Fruit fly (Drosophila melanogaster) whole organism, wandering third instar larva: ENCODE results near the gene CG15449.

Source experiments
- Abd-B ChIP-seq: fragments of >200 bp; optimal IDR thresholded peaks from 2 replicates; lab custom pipeline; 2017; ENCODE audit warnings: missing biosample characterization, missing genetic modification characterization
- CG32264 ChIP-seq: fragments of 200-800 bp; sonication (Bioruptor generic); optimal IDR thresholded peaks from 2 replicates; lab custom pipeline; 2016; ENCODE audit warnings: missing biosample characterization, missing genetic modification characterization
- CG9705 ChIP-seq: fragments of 200-800 bp; sonication (Bioruptor generic); optimal IDR thresholded peaks from 2 replicates; lab custom pipeline; 2018; ENCODE audit warnings: missing biosample characterization, mild to moderate bottlenecking, missing genetic modification characterization
- CrebA ChIP-seq: fragments of 200-800 bp; sonication (Bioruptor generic); optimal IDR thresholded peaks from 2 replicates; lab custom pipeline; 2016; ENCODE audit warnings: missing biosample characterization, mild to moderate bottlenecking, missing genetic modification characterization, borderline replicate concordance
- Dfd ChIP-seq: fragments of >200 bp; optimal IDR thresholded peaks from 2 replicates; lab custom pipeline; 2017; ENCODE audit warnings: missing biosample characterization, missing genetic modification characterization
- Dif ChIP-seq: fragments of 200-275, 200-300 bp; sonication (Bioruptor generic); optimal IDR thresholded peaks from 2 replicates; lab custom pipeline; 2018; ENCODE audit warnings: missing biosample characterization, missing genetic modification characterization; ENCODE audit not compliant: partially characterized antibody
- GATAd ChIP-seq: sonication (Bioruptor generic); optimal IDR thresholded peaks from 2 replicates; lab custom pipeline; 2016; ENCODE audit warnings: missing biosample characterization, missing genetic modification characterization
- HLH106 ChIP-seq: fragments of 200-800 bp; optimal IDR thresholded peaks from 3 replicates; lab custom pipeline; 2019; ENCODE audit warnings: missing biosample characterization, mild to moderate bottlenecking, missing genetic modification characterization, moderate library complexity
- Hnf4 ChIP-seq: fragments of 200-800 bp; sonication (Bioruptor generic); optimal IDR thresholded peaks from 2 replicates; lab custom pipeline; 2016; ENCODE audit warnings: missing biosample characterization, mild to moderate bottlenecking, missing genetic modification characterization
- Hr78 ChIP-seq: fragments of >200 bp; optimal IDR thresholded peaks from 2 replicates; lab custom pipeline; 2017; ENCODE audit warnings: missing biosample characterization, missing genetic modification characterization
- Hr83 ChIP-seq: fragments of 200-300 bp; sonication (Bioruptor generic); optimal IDR thresholded peaks from 2 replicates; lab custom pipeline; 2016; ENCODE audit warnings: missing biosample characterization, mild to moderate bottlenecking, missing genetic modification characterization, moderate library complexity; ENCODE audit not compliant: poor library complexity, severe bottlenecking
- Jra ChIP-seq: sonication (Bioruptor generic); optimal IDR thresholded peaks from 2 replicates; lab custom pipeline; 2016; ENCODE audit warnings: missing biosample characterization, missing genetic modification characterization
- Mio ChIP-seq: sonication (Bioruptor generic); optimal IDR thresholded peaks from 2 replicates; lab custom pipeline; 2016; ENCODE audit warnings: missing biosample characterization, missing genetic modification characterization
- Myc ChIP-seq: fragments of >200 bp; optimal IDR thresholded peaks from 2 replicates; lab custom pipeline; 2017
- N ChIP-seq: fragments of >200 bp; optimal IDR thresholded peaks from 2 replicates; lab custom pipeline; 2018; ENCODE audit warnings: missing biosample characterization, missing external identifiers, missing genetic modification characterization
- OdsH ChIP-seq: fragments of 200-800 bp; sonication (Bioruptor generic); optimal IDR thresholded peaks from 2 replicates; lab custom pipeline; 2016; ENCODE audit warnings: missing biosample characterization, mild to moderate bottlenecking, missing genetic modification characterization
- Rel ChIP-seq, 2 experiments: fragments of 200-800 bp; sonication (Bioruptor generic) in 1 of 2; optimal IDR thresholded peaks; 2 replicates in 1 of 2; 3 replicates in 1 of 2; lab custom pipeline; 2016 to 2019; ENCODE audit warnings: mild to moderate bottlenecking in 2 of 2, missing biosample characterization in 2 of 2, missing genetic modification characterization in 2 of 2, moderate library complexity in 1 of 2
- Sp1 ChIP-seq: fragments of 200-800 bp; sonication (Bioruptor generic); optimal IDR thresholded peaks from 3 replicates; lab custom pipeline; 2019; ENCODE audit warnings: missing biosample characterization, mild to moderate bottlenecking, missing genetic modification characterization, moderate library complexity
- Vsx2 ChIP-seq: fragments of 200-300, 225-300 bp; sonication (Bioruptor generic); optimal IDR thresholded peaks from 2 replicates; lab custom pipeline; 2018; ENCODE audit warnings: missing biosample characterization, missing genetic modification characterization; ENCODE audit not compliant: partially characterized antibody
- br ChIP-seq: fragments of 200-800 bp; sonication (Bioruptor generic); optimal IDR thresholded peaks from 2 replicates; lab custom pipeline; 2016; ENCODE audit warnings: missing biosample characterization, missing genetic modification characterization
- brk ChIP-seq: fragments of 200-800 bp; sonication (Bioruptor generic); optimal IDR thresholded peaks from 2 replicates; lab custom pipeline; 2016; ENCODE audit warnings: missing biosample characterization, mild to moderate bottlenecking, missing genetic modification characterization
- dl ChIP-seq, 2 experiments: fragments of 175-275, 200-275 bp in 1 of 2; fragments of 200-275 bp in 1 of 2; sonication (Bioruptor generic); optimal IDR thresholded peaks; lab custom pipeline; 2018; ENCODE audit warnings: mild to moderate bottlenecking in 2 of 2, missing biosample characterization in 2 of 2, missing genetic modification characterization in 2 of 2, moderate library complexity in 2 of 2; ENCODE audit not compliant: partially characterized antibody in 2 of 2, insufficient read depth in 1 of 2
- dmrt93B ChIP-seq: fragments of 200-800 bp; sonication (Bioruptor generic); optimal IDR thresholded peaks from 2 replicates; lab custom pipeline; 2018; ENCODE audit warnings: missing biosample characterization, mild to moderate bottlenecking, missing genetic modification characterization
- dsf ChIP-seq: sonication (Bioruptor generic); optimal IDR thresholded peaks from 2 replicates; lab custom pipeline; 2016; ENCODE audit warnings: missing biosample characterization, missing genetic modification characterization, borderline replicate concordance
- ey ChIP-seq: fragments of 200-800 bp; sonication (Bioruptor generic); optimal IDR thresholded peaks from 2 replicates; lab custom pipeline; 2016; ENCODE audit warnings: missing biosample characterization, missing genetic modification characterization
- foxo ChIP-seq, 2 experiments: fragments of 200-800 bp; sonication (Bioruptor generic); optimal IDR thresholded peaks; 2 replicates in 1 of 2; 3 replicates in 1 of 2; lab custom pipeline; 2016 to 2017; ENCODE audit warnings: missing biosample characterization in 2 of 2, missing genetic modification characterization in 2 of 2
- fru ChIP-seq: fragments of 200-800 bp; sonication (Bioruptor generic); optimal IDR thresholded peaks from 3 replicates; lab custom pipeline; 2016; ENCODE audit warnings: missing biosample characterization, mild to moderate bottlenecking, missing genetic modification characterization
- h ChIP-seq: fragments of 200-800 bp; sonication (Bioruptor generic); optimal IDR thresholded peaks from 3 replicates; lab custom pipeline; 2016; ENCODE audit warnings: missing biosample characterization, mild to moderate bottlenecking, missing genetic modification characterization
- jim ChIP-seq: fragments of 175-275, 200-325 bp; sonication (Bioruptor generic); optimal IDR thresholded peaks from 2 replicates; lab custom pipeline; 2016; ENCODE audit warnings: missing biosample characterization, mild to moderate bottlenecking, missing genetic modification characterization
- lola ChIP-seq: fragments of >200 bp; optimal IDR thresholded peaks from 2 replicates; lab custom pipeline; 2017; ENCODE audit warnings: missing biosample characterization, missing genetic modification characterization
- pan ChIP-seq: fragments of >200 bp; optimal IDR thresholded peaks from 2 replicates; lab custom pipeline; 2017
- psq ChIP-seq: fragments of 200-800 bp; sonication (Bioruptor generic); optimal IDR thresholded peaks from 3 replicates; lab custom pipeline; 2017; ENCODE audit warnings: missing biosample characterization, mild to moderate bottlenecking, missing genetic modification characterization, moderate library complexity
- rgr ChIP-seq: fragments of 200-800 bp; sonication (Bioruptor generic); optimal IDR thresholded peaks from 3 replicates; lab custom pipeline; 2016; ENCODE audit warnings: missing biosample characterization, mild to moderate bottlenecking, missing genetic modification characterization
- sage ChIP-seq: fragments of 200-800 bp; sonication (Bioruptor generic); optimal IDR thresholded peaks from 2 replicates; lab custom pipeline; 2016; ENCODE audit warnings: missing biosample characterization, mild to moderate bottlenecking, missing genetic modification characterization
- sv ChIP-seq: fragments of 200-800 bp; sonication (Bioruptor generic); optimal IDR thresholded peaks from 3 replicates; lab custom pipeline; 2016; ENCODE audit warnings: missing biosample characterization, missing genetic modification characterization
- tai ChIP-seq: sonication (Bioruptor generic); optimal IDR thresholded peaks from 2 replicates; lab custom pipeline; 2016; ENCODE audit warnings: missing biosample characterization, missing genetic modification characterization
- usp ChIP-seq: fragments of >200 bp; optimal IDR thresholded peaks from 2 replicates; lab custom pipeline; 2017; ENCODE audit warnings: missing biosample characterization, missing genetic modification characterization
- woc ChIP-seq: sonication (Bioruptor generic); optimal IDR thresholded peaks from 2 replicates; lab custom pipeline; 2016; ENCODE audit warnings: missing biosample characterization, mild to moderate bottlenecking, missing genetic modification characterization

The CG15449 gene

DNA sequence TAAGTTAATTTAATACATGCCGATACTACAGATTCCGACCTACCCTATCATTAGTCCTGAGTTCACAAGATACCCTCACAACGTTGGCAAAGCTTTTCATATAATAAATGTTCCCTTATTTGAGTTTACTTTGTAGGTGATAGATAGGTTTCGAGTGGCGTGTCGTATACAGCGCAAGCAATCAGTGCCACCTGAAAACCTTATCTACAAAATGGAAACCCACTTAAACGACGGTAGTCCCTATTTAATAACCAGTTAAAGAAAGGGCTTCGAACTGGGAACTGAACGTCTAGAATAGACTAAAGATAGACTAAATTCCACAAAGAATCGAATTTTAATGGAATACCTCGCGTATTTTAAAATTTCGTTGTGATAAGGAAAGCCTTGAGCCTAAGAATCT lies 5.7 kb upstream of the CG15449 start:
- TF ChIP-seq Hr83 (GFP tag; lab: Kevin White, UChicago) (no peak), h (GFP tag; lab: Kevin White, UChicago) (peak; percentile 3)

DNA sequence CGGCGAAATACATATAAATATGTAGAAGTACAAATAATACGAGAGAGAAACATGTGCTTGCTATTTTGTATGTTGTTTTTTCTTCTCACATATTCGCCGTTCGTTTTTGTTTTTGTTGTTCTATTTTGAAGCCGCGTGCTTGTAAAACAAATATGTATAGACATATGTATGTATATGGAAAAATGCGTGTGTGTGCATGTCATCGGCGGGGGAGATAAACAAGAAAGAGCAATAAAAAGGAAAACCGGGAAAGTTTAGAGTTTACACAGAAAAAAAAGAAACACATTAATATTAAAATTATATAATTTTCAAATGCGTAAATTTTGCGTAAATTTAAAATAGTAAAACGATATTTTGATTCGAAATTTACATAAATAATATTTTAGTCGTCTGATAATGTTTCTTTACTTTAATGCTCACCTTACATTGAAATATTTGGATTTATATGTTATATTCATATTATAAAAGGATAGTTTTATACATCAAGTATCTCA lies 5.1 kb upstream of the CG15449 start:
- TF ChIP-seq HLH106 (tag; lab: Kevin White, UChicago), result no peak
- no peak for TF ChIP-seq CG9705 (GFP tag; lab: Kevin White, UChicago)
- TF ChIP-seq Dif (GFP tag; lab: Kevin White, UChicago), result no peak
- TF ChIP-seq dmrt93B (GFP tag; lab: Kevin White, UChicago), result no peak
- TF ChIP-seq Myc, result no peak
- TF ChIP-seq rgr, result no peak
- TF ChIP-seq sage (GFP tag; lab: Kevin White, UChicago), result no peak
- TF ChIP-seq dl (GFP tag; optimal IDR thresholded peaks at IDR 0.05; lab: Kevin White, UChicago; ENCODE audit: insufficient read depth in 1 of 2, partially characterized antibody in 2 of 2), result no peak
- TF ChIP-seq CrebA, result no peak
- TF ChIP-seq usp (GFP tag; lab: Kevin White, UChicago), result no peak
- no peak for TF ChIP-seq GATAd (GFP tag; lab: Kevin White, UChicago)
- no peak for TF ChIP-seq Mio (GFP tag; lab: Kevin White, UChicago)
- TF ChIP-seq Dfd (GFP tag; lab: Kevin White, UChicago), result no peak
- no peak for TF ChIP-seq Rel (GFP tag; optimal IDR thresholded peaks at IDR 0.05; lab: Kevin White, UChicago)
- no peak for TF ChIP-seq Rel (tag; optimal IDR thresholded peaks at IDR 0.05; lab: Kevin White, UChicago)
- TF ChIP-seq, all 38 proteins: peak for 0

DNA sequence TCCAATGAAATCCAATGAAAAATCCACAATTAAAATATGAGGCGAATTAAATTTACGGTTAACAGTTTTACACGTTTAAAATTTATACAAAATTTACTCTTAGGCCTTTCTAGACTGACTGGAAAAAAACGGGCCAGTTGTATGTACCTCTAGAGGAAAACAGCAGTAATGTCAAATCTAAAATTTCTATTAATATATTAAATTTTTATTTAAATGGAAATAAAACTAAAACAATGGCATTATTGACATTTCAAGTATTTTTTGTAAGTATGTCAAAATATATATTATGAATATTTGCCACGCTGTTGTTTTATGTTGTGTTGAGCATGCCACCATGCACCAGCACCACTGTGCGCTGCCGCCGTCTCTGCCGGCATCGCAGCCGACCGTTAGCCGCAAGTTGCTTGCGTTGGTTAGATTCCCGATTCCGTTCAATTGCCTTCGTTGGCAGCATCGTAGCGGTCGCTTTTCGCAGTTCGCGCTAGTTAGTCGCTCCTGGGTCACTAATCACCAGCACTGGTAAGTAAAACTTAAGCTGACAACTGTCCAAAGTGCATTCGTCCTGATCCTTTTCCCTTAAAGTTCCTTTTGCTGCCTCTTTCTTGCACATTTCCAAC lies 4.5 kb upstream of the CG15449 start, which contains the start of gene Cbs:
Cbs (plus strand) TSS at position 308 of the 617 bp plus-strand sequence.
- TF ChIP-seq Hr83 (GFP tag; lab: Kevin White, UChicago) (no peak), Abd-B (GFP tag; lab: Kevin White, UChicago) (no peak), Hnf4 (GFP tag; lab: Kevin White, UChicago) (no peak), OdsH (GFP tag; lab: Kevin White, UChicago) (no peak), pan (lab: Kevin White, UChicago) (no peak), N (GFP tag; lab: Kevin White, UChicago) (no peak), Mio (GFP tag; lab: Kevin White, UChicago) (no peak), dmrt93B (GFP tag; lab: Kevin White, UChicago) (no peak), CG32264 (GFP tag; lab: Kevin White, UChicago) (no peak), Vsx2 (GFP tag; lab: Kevin White, UChicago) (no peak), ey (GFP tag; lab: Kevin White, UChicago) (no peak), Hr78 (GFP tag; lab: Kevin White, UChicago) (no peak), CrebA (no peak), foxo (GFP tag; optimal IDR thresholded peaks at IDR 0.05; lab: Kevin White, UChicago) (peak in 1 of 2 experiments; percentile 39), brk (no peak), sv (GFP tag; lab: Kevin White, UChicago) (peak; percentile 49), dl (GFP tag; optimal IDR thresholded peaks at IDR 0.05; lab: Kevin White, UChicago; ENCODE audit: insufficient read depth in 1 of 2, partially characterized antibody in 2 of 2) (no peak), Dfd (GFP tag; lab: Kevin White, UChicago) (no peak), br (GFP tag; lab: Kevin White, UChicago) (no peak), h (GFP tag; lab: Kevin White, UChicago) (peak; percentile 8), lola (GFP tag; lab: Kevin White, UChicago) (no peak), Sp1 (GFP tag; lab: Kevin White, UChicago) (peak; percentile 51), CG9705 (GFP tag; lab: Kevin White, UChicago) (no peak), Myc (no peak), psq (peak; percentile 9), usp (GFP tag; lab: Kevin White, UChicago) (no peak), Dif (GFP tag; lab: Kevin White, UChicago) (no peak), GATAd (GFP tag; lab: Kevin White, UChicago) (no peak), jim (GFP tag; lab: Kevin White, UChicago) (no peak), Jra (GFP tag; lab: Kevin White, UChicago) (no peak), Rel (GFP tag; optimal IDR thresholded peaks at IDR 0.05; lab: Kevin White, UChicago) (no peak), Rel (tag; optimal IDR thresholded peaks at IDR 0.05; lab: Kevin White, UChicago) (no peak), rgr (peak; percentile 17), sage (GFP tag; lab: Kevin White, UChicago) (no peak), HLH106 (tag; lab: Kevin White, UChicago) (peak; percentile 52), tai (no peak), dsf (GFP tag; lab: Kevin White, UChicago) (no peak), fru (GFP tag; lab: Kevin White, UChicago) (no peak), woc (GFP tag; lab: Kevin White, UChicago) (peak; percentile 14)
